Fruit fly (Drosophila melanogaster): ENCODE data around the gene ogre.
A peak's percentile ranks its signal among the peaks of the same experiment; 100 is the strongest.

The ogre gene

dm6 chrX:6973340-6973739, 17.8 kb downstream of the ogre start, which contains the start of gene CG3040 (continued):
- TF ChIP-seq CG3726 (GFP tag; IDR thresholded peaks at IDR 0.05): no peak
- no peak for TF ChIP-seq pfk (GFP tag; optimal IDR thresholded peaks at IDR 0.05)
- TF ChIP-seq Ada2b (GFP tag; IDR thresholded peaks at IDR 0.05): peak; percentile 22; the same call in 1 of the 2 replicates
- no peak for TF ChIP-seq inv (GFP tag; IDR thresholded peaks at IDR 0.05; ENCODE audit: partially characterized antibody)
- no peak for TF ChIP-seq fd102C (GFP tag; optimal IDR thresholded peaks at IDR 0.05)
- no peak for TF ChIP-seq psq (GFP tag; optimal IDR thresholded peaks at IDR 0.05)
- no peak for TF ChIP-seq bab2 (GFP tag; optimal IDR thresholded peaks at IDR 0.05)
- TF ChIP-seq Xbp1 (GFP tag; optimal IDR thresholded peaks at IDR 0.05): peak; percentile 45
- peak; percentile 9 for TF ChIP-seq CG13296 (GFP tag; optimal IDR thresholded peaks at IDR 0.05)
- TF ChIP-seq Ravus (GFP tag; IDR thresholded peaks at IDR 0.05): no peak
- TF ChIP-seq unc-4 (GFP tag; IDR thresholded peaks at IDR 0.05; ENCODE audit: partially characterized antibody): no peak
- peak; percentile 15 for TF ChIP-seq CG3281 (GFP tag; optimal IDR thresholded peaks at IDR 0.05)
- TF ChIP-seq CG9727 (GFP tag; optimal IDR thresholded peaks at IDR 0.05): no peak
- TF ChIP-seq HLH4C (GFP tag; IDR thresholded peaks at IDR 0.05; ENCODE audit: partially characterized antibody): no peak
- no peak for TF ChIP-seq Hand (GFP tag; optimal IDR thresholded peaks at IDR 0.05)
- TF ChIP-seq CG10979 (tag; optimal IDR thresholded peaks at IDR 0.05): peak; percentile 16
- peak; percentile 24 for TF ChIP-seq Fer1 (GFP tag; optimal IDR thresholded peaks at IDR 0.05)
- TF ChIP-seq CG15696 (tag; optimal IDR thresholded peaks at IDR 0.05): peak; percentile 17
- peak; percentile 63 for TF ChIP-seq MBD-R2 (GFP tag; IDR thresholded peaks at IDR 0.05)
- no peak for TF ChIP-seq CkIIα-i1 (GFP tag; IDR thresholded peaks at IDR 0.05)
- TF ChIP-seq ash1 (GFP tag; optimal IDR thresholded peaks at IDR 0.05): no peak
- TF ChIP-seq CG10274 (GFP tag; optimal IDR thresholded peaks at IDR 0.05): no peak
- no peak for TF ChIP-seq CG8478 (optimal IDR thresholded peaks at IDR 0.05)
- TF ChIP-seq CG15073 (GFP tag; optimal IDR thresholded peaks at IDR 0.05): no peak
- peak; percentile 25 for TF ChIP-seq Abd-B (GFP tag; optimal IDR thresholded peaks at IDR 0.05)
- TF ChIP-seq HHEX (GFP tag; optimal IDR thresholded peaks at IDR 0.05): no peak
- no peak for TF ChIP-seq CrebB (tag; optimal IDR thresholded peaks at IDR 0.05)
- peak; percentile 59; the same call in 2 of the 3 replicates for TF ChIP-seq ci (GFP tag; IDR thresholded peaks at IDR 0.05)
- TF ChIP-seq ken (GFP tag; IDR thresholded peaks at IDR 0.05): peak; percentile 48; the same call in 1 of the 3 replicates
- peak; percentile 49 for TF ChIP-seq phol (tag; optimal IDR thresholded peaks at IDR 0.05)
- no peak for TF ChIP-seq lbe (GFP tag; optimal IDR thresholded peaks at IDR 0.05)
- TF ChIP-seq CG11085 (GFP tag; IDR thresholded peaks at IDR 0.05): peak; percentile 26; the same call in 1 of the 2 replicates
- no peak; the same call in 1 of the 2 replicates for TF ChIP-seq hbn (GFP tag; IDR thresholded peaks at IDR 0.05; ENCODE audit: partially characterized antibody)
- TF ChIP-seq CG14050 (GFP tag; IDR thresholded peaks at IDR 0.05): no peak
- TF ChIP-seq disco-r (GFP tag; optimal IDR thresholded peaks at IDR 0.05): no peak
- TF ChIP-seq NfI (GFP tag; optimal IDR thresholded peaks at IDR 0.05): peak; percentile 28
- peak; percentile 78 for TF ChIP-seq slbo (GFP tag; IDR thresholded peaks at IDR 0.05)
- TF ChIP-seq Dp (GFP tag; optimal IDR thresholded peaks at IDR 0.05): peak; percentile 11
- TF ChIP-seq H15 (GFP tag; IDR thresholded peaks at IDR 0.05): no peak
- no peak for TF ChIP-seq Bdp1 (GFP tag; optimal IDR thresholded peaks at IDR 0.05)
- no peak for TF ChIP-seq Tbp (GFP tag; optimal IDR thresholded peaks at IDR 0.05)
- TF ChIP-seq ab (GFP tag; optimal IDR thresholded peaks at IDR 0.05): no peak
- no peak for TF ChIP-seq CG7963 (GFP tag; IDR thresholded peaks at IDR 0.05; ENCODE audit: partially characterized antibody)
- no peak for TF ChIP-seq bowl (GFP tag; IDR thresholded peaks at IDR 0.05)
- TF ChIP-seq CG13424 (tag; optimal IDR thresholded peaks at IDR 0.05): peak; percentile 39
- TF ChIP-seq Xrp1 (GFP tag; IDR thresholded peaks at IDR 0.05): peak; percentile 50
- TF ChIP-seq pita (GFP tag; optimal IDR thresholded peaks at IDR 0.05): peak; percentile 86
- peak; percentile 34 for TF ChIP-seq CG17829 (tag; optimal IDR thresholded peaks at IDR 0.05)
- peak; percentile 33; the same call in 2 of the 3 replicates for TF ChIP-seq zfh1 (GFP tag; IDR thresholded peaks at IDR 0.05)
- TF ChIP-seq dm (GFP tag; optimal IDR thresholded peaks at IDR 0.05): no peak
- TF ChIP-seq fd96Cb (tag; optimal IDR thresholded peaks at IDR 0.05): peak; percentile 10

All from whole organism, embryonic.